Fruit fly (Drosophila melanogaster) whole organism: ENCODE results near the gene mtTFB2.

Experiments
- CG8478 ChIP-seq: fragments of >200 bp; optimal IDR thresholded peaks from 2 replicates; lab custom pipeline; 2018; ENCODE audit warnings: inconsistent platforms
- Dll ChIP-seq: fragments of >200 bp; optimal IDR thresholded peaks from 2 replicates; lab custom pipeline; 2017
- EcR ChIP-seq, 2 experiments: fragments of >200 bp; optimal IDR thresholded peaks; 2 replicates each; lab custom pipeline; 2017; ENCODE audit warnings: missing biosample characterization in 2 of 2, missing genetic modification characterization in 2 of 2, missing genetic modification reagents in 2 of 2
- pan ChIP-seq: fragments of >200 bp; optimal IDR thresholded peaks from 2 replicates; lab custom pipeline; 2017
- psq ChIP-seq: fragments of >200 bp; optimal IDR thresholded peaks from 2 replicates; lab custom pipeline; 2017
- usp ChIP-seq: fragments of >200 bp; optimal IDR thresholded peaks from 2 replicates; lab custom pipeline; 2017; ENCODE audit warnings: missing biosample characterization, missing genetic modification characterization, mixed read lengths

The mtTFB2 gene

DNA sequence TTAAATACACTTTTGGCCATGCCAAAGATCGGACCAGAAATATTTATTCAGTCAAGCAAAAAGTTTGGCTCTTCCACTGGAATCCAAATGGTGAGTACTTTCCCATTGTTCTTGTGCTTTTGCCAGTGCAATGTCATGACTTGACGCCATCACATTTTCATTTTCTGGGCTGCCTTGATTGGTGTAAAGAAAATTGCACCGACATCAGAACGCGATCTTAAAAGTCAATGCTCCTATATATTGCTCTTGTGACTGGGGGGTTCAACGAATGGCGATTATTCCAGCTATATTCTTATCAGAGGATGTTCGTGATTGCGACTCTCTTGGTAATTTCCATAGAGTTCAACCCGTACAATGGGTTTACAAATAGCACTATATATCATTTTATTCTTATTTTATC is 4.9 kb upstream of the mtTFB2 start:
- TF ChIP-seq pan (no peak), EcR (GFP tag; optimal IDR thresholded peaks at IDR 0.05; lab: Kevin White, UChicago) (peak; percentile 57 to 64), usp (no peak), psq (no peak)

DNA sequence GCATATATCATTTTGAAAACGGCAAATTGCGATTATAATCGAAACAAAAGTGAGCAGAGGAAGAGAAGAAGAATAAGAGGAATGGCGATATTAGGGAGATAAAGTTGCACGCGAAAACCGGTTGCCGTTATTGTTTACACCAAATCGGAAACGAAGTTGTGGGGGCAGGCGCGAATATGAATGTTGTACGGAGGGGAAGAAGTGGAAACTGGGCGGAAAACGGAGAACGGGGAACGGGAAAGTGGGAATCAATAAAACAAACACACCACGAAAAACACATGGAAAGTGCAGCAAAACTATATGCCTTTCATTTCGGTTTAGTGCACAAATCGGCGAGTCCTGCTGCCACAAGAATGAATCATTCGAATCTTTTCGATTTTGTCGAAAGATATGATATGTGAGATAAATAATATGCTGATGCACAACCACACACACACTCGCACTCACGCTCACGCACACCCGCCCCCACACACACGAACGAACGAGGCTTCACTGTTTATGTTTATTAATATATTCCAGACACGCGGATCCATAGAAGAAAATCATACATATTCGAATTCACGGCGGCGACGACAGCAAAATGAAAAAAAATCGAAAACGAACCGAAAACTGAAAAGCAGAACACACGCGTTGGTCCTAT is 3.2 kb upstream of the mtTFB2 start:
- TF ChIP-seq Dll = no peak
- TF ChIP-seq psq = no peak
- TF ChIP-seq EcR (GFP tag; optimal IDR thresholded peaks at IDR 0.05; lab: Kevin White, UChicago) = no peak
- TF ChIP-seq CG8478 (lab: Kevin White, UChicago) = no peak
- no peak for TF ChIP-seq pan

DNA sequence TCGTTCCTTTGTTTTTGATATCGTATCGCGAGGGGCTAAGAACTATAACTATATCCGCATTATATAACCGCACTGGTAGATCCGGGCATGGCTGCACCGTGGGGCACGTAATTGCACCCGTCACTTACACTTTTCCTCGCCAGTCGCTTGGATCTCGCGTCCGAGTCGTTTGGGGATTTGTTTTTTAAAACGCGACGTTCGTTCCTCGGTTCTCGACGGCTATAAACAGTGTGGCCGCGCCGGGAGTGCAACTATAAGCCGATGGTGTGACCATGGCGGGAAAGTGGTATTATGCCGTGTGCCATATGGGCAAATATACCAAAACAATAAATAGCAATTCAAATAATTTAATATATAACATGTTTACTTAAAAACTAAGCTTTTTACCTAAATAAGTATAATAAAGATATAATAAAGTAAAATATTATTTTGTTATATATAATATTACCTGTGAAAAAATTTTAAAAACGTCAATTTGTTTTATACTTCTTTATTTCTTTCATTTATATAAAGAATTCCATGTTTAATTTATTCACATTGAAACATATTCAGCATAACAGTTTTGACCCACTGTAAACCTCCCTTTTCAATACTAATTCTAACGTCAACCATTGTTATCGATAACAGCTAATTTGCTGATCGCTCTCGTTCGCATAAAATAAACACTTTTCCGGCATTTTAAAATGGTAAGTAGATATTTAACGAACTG is 2.6 kb upstream of the mtTFB2 start, which contains the start of the genes Mical and CG3909:
Mical (minus strand) TSS at position 232 of the 709 bp plus-strand sequence.
CG3909 (plus strand) TSS at position 607 of the 709 bp plus-strand sequence.
- no peak for TF ChIP-seq EcR (GFP tag; optimal IDR thresholded peaks at IDR 0.05; lab: Kevin White, UChicago)
- TF ChIP-seq Dll = no peak
- no peak for TF ChIP-seq psq
- TF ChIP-seq pan = no peak
- TF ChIP-seq usp = no peak
- no peak for TF ChIP-seq CG8478 (lab: Kevin White, UChicago)

DNA sequence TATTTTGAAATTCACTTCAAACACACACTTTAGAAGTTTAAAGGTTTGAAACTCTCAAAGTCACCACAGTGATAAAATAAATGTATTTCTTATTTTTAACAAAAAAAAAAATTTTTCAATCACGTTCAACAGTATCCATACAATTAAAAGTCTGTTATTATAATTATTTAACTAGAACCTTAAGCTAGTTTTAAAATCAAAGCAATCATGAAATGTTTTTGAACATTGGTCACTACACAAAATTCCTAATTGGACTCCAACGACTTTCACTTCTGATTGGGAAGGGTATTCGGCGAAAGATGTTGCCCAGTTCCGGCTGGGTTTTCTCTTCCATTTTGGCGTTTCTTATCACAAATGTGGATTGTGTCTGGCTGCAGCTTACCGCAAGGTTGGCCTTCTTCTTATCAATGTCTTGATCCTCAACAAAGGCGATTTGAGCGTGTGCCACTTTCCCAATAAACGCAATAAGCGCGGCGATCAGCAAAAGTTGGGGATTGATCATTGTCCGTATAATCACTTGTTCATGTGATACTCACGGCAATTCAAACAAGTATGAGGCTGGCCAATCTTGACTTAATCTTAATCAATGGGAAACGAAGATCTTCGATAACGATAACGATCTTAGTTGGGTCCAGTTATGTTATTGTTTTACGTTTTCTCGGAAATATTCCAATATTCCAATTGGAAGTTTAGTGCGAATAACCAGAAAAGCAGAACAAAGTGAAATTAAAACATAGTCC is 2.8 kb downstream of the mtTFB2 start:
- no peak for TF ChIP-seq psq
- no peak for TF ChIP-seq Dll
- TF ChIP-seq usp = no peak
- TF ChIP-seq EcR (GFP tag; optimal IDR thresholded peaks at IDR 0.05; lab: Kevin White, UChicago) = no peak
- TF ChIP-seq CG8478 (lab: Kevin White, UChicago) = no peak
- TF ChIP-seq pan = no peak

DNA sequence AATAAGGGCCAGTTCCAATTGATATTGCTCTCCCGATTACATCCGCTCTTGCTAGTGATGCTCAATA is 3.2 kb downstream of the mtTFB2 start, which contains the start of gene CG12811:
CG12811 (minus strand) TSS at position 23 of the 67 bp plus-strand sequence.
- TF ChIP-seq pan = no peak
- TF ChIP-seq CG8478 (lab: Kevin White, UChicago) = no peak
- TF ChIP-seq usp = no peak
- no peak for TF ChIP-seq EcR (GFP tag; optimal IDR thresholded peaks at IDR 0.05; lab: Kevin White, UChicago)
- no peak for TF ChIP-seq psq
- TF ChIP-seq Dll = no peak

DNA sequence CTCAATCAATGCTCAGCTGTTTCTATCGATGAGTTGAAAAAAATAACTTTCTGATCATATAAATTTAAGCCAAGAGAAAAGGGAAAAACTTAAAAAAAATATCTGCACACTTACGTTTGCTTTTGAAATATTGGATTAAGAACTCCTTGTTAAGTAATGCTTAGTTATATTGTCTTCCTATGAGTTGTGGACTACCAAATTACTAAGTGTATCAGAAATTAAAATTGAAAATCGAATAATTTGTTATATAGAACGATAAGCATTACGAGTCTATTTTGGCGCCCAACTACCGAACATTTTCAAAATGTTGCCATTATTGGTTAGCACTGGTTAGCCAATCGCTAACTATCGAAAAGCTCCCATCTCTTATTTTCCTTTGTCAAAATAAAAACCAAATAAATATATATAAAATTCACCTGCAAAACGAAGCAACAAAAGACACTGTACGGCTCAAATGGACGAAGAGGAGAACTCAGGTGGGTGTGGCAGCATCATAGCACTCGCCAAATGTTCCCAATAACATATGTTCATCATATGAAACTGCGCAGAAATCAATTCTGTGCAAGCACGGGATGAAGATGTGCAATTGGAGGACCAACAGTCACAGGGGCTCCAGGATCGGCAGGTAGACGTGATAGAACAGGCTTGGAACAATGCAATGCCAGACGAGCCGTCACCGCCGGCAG is 3.6 kb downstream of the mtTFB2 start, which contains the start of gene ohgt:
ohgt (plus strand) TSS at position 358 of the 686 bp plus-strand sequence.
- TF ChIP-seq pan = no peak
- no peak for TF ChIP-seq CG8478 (lab: Kevin White, UChicago)
- no peak for TF ChIP-seq Dll
- no peak for TF ChIP-seq usp
- TF ChIP-seq psq = no peak
- no peak for TF ChIP-seq EcR (GFP tag; optimal IDR thresholded peaks at IDR 0.05; lab: Kevin White, UChicago)

DNA sequence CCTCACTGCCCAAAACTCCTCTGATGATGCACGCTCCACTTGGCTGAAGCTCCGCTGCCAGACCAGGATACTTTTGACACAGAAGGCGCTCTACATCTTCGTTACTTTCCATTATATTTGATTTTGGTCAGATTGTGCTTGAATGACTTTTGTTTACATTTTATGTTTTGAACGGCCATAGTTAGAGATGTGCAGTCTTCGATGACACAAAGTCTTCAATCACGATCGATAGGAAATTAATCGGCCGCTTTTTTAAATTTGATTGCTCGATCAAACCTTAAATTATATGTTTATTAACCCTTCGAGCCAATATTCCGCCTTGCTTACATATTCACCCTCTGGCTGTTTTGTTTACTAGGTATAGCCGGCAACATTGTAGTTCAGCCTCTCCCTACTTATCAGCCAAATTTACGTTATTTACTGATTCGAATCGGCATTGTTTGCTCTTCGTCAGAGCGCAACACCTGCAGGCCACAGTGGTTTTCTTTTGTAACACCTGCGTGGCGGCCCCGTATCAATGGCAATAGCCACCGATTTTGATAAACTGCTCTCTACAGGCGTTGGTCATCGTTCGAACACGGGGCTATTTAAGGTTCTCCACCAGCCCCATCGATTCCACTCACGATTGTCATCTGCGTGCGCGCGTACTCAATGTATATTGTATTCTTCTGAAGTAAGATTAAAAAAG is 7.5 kb downstream of the mtTFB2 start, which contains the start of the genes Fancl and Npc2e:
Fancl (minus strand) TSS at position 175 of the 688 bp plus-strand sequence.
Npc2e (plus strand) TSS at position 638 of the 688 bp plus-strand sequence.
- TF ChIP-seq Dll (no peak), pan (no peak), psq (no peak), usp (no peak), CG8478 (lab: Kevin White, UChicago) (no peak), EcR (GFP tag; optimal IDR thresholded peaks at IDR 0.05; lab: Kevin White, UChicago) (no peak)

DNA sequence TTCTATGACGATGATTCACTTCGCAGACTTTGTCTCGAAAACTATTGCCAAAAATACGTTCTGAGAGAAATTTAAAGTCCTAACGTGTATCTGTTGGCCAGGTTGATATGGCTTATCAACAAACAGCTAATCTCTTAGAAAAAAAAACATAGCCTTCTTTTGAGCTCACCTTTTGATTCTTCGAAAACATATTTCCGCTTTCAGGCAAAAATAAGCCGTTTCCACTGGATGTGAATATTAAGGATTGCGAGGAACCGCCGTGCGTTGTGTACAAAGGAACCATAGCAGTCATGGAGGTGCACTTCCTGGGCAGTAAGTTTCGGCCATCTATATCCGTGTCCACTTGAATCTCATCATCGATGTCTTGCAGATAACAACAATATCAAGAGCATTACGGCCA is 8.2 kb downstream of the mtTFB2 start:
- TF ChIP-seq usp (no peak), CG8478 (lab: Kevin White, UChicago) (no peak)

DNA sequence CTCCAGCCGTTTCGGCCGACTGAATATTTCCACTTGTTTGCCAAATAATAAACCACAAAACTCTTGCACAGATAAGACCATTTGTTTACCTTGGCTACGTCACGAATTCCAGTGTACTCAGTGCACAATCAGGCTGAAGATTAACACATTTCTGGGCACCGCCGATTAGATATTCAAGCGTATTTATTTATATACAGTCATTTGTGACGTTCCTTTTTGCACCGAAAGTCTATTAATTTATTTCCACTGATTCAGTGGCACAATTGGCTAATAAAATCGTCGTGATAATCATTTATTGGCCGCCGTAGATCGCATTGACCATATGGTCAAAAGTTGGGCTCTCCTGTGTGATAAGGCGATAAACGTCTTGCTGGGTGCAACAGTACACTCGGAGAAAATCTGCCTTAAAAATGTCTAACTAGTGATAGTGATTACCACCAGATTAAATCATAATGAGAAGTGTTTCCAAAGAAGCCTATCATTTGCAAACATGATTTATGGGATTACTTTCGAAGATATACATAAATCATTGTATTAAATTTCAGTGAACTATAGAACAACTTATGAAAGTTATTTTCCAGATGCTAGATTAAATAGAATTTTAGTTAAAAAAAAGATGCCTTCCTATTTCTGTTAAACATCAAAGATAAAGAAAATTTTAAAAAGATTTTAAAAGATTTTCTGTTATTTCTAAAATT is 9.1 kb downstream of the mtTFB2 start:
- TF ChIP-seq psq (no peak), pan (no peak)

DNA sequence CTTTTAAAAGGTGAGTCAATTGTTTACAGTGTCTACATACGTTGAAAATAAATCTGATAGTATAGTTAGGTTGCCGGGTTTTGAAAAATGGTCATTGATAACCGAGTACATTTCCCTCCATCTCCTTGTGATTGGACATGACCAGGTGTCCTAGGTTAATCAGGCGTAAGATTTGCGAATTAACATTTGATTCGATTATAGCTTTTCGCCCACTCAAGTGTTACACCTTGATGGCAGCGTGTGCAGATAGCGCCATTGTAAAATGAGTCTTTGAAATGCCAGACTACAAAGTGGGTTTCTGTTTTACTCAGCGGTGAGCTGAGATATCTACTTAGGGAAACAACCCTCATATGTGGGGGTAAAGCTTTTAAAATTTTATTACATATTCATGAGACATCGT is 9.6 kb downstream of the mtTFB2 start:
- no peak for TF ChIP-seq usp
- no peak for TF ChIP-seq psq
- TF ChIP-seq Dll = no peak
- TF ChIP-seq EcR (GFP tag; optimal IDR thresholded peaks at IDR 0.05; lab: Kevin White, UChicago) = no peak
- TF ChIP-seq pan = no peak
- no peak for TF ChIP-seq CG8478 (lab: Kevin White, UChicago)

DNA sequence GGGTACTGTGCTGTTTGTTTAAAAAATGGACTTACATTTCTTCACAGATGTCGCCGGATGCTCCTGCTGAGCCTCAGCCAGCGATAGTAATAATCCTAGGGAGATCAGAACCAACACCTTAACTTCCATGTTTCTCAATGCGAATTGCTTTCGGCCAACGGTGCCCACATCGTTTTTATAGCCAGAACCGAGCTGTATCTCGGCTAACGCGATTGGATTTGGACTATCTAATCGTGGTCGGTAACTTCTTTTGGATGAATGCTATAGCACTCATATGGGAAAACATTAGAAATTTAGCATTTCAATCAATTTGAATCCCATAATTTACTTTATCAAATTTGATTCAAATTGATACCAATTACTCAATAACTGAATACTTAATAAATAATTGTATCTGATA is 10.6 kb downstream of the mtTFB2 start, which contains the start of gene Npc2d:
Npc2d (minus strand) TSS at position 133 of the 400 bp plus-strand sequence.
- no peak for TF ChIP-seq Dll
- no peak for TF ChIP-seq CG8478 (lab: Kevin White, UChicago)
- TF ChIP-seq psq = no peak
- no peak for TF ChIP-seq EcR (GFP tag; optimal IDR thresholded peaks at IDR 0.05; lab: Kevin White, UChicago)
- no peak for TF ChIP-seq pan
- no peak for TF ChIP-seq usp

DNA sequence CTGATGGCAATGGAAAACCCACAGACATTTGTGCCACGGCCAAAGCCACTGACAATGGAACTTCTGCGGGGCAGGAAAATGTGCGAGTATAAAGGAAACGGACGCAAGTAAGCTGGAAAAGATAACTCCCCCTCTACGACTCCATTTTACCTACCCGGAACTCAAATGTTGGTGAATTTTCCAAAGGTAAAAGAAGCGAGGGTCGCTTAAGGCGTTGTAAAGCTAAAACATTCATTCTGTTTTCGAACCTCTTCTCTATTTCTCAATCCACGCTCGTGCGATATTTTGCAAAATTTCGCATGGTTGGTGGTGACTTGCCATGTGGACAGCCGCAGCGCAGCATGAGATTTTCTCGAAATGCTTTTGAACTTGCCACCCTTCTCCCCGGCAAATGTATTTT is 11.3 kb downstream of the mtTFB2 start:
- TF ChIP-seq EcR (GFP tag; optimal IDR thresholded peaks at IDR 0.05; lab: Kevin White, UChicago) = no peak
- TF ChIP-seq pan = no peak
- no peak for TF ChIP-seq psq
- TF ChIP-seq usp = no peak
- no peak for TF ChIP-seq Dll
- no peak for TF ChIP-seq CG8478 (lab: Kevin White, UChicago)
